Worm (Caenorhabditis elegans): ENCODE data around the gene F23F1.5.

DNA sequence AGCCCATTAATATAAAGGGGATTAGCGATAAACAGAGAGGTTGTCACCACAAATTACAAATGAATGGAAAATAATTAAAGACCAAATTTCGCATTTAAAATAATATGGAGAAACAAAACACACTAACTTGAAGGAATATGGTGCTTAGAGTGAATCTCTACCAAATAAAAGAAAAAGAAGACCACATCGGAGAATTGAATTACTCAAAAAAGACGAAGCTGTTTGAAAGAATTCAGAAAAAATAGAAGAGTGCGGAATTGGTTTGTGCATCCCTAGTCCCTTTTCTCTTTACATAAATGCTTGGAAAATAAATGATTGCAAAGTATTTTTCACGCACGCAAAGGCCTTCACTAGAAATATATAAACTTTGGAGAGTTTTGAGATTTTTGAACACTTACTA is 42.5 kb upstream of the F23F1.5 start:
- TF ChIP-seq flt-1 (GFP tag; IDR thresholded peaks at IDR 0.05): no peak
- no peak for TF ChIP-seq ztf-29 (GFP tag; IDR thresholded peaks at IDR 0.05)
- TF ChIP-seq ztf-23 (GFP tag; IDR thresholded peaks at IDR 0.05): no peak
- no peak for TF ChIP-seq tab-1 (GFP tag; IDR thresholded peaks at IDR 0.05)
- no peak for TF ChIP-seq med-1 (GFP tag; optimal IDR thresholded peaks at IDR 0.05; ENCODE audit: insufficient read depth)
- TF ChIP-seq ref-1 (GFP tag; conservative IDR thresholded peaks at IDR 0.05): no peak
- no peak for TF ChIP-seq T22C8.4 (GFP tag; IDR thresholded peaks at IDR 0.05)

All from whole organism, midembryonic.